Worm (Caenorhabditis elegans): ENCODE data around the gene cyp-33C9.

DNA sequence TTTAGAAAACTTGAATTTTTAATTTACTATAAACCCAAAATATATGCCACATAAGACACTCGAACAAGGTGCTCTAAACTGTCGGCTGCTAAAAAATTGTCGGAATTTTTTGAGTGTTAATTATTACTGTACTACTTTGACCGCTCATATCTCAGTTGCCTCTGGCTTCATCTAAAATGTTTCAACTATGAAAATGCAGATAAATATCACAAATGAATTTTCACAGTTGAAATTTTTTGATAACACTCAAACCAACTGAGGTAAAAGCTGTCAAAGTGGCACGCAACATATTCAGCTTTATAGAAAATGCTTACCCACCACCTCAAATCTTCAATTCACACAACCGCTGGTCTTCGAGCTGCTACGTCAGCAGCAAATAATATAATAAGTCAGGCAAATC is 5.6 kb downstream of the cyp-33C9 start, which contains the start of gene acs-21:
- TF ChIP-seq ztf-11 (tag; optimal IDR thresholded peaks at IDR 0.05) (no peak), flh-1 (GFP tag; optimal IDR thresholded peaks at IDR 0.05) (no peak), unc-39 (tag; optimal IDR thresholded peaks at IDR 0.05) (no peak)

All from whole organism, mixed stage, embryonic.